Worm (Caenorhabditis elegans) whole organism, late embryonic: ENCODE measurements around the gene ciao-2B.

ENCODE experiments used
- ama-1 ChIP-seq: fragments of 150-350 bp; optimal IDR thresholded peaks from 2 replicates; lab custom pipeline; 2014
- ceh-14 ChIP-seq: sonication (generic microtip); optimal IDR thresholded peaks from 2 replicates; lab custom pipeline; 2016; ENCODE audit warnings: missing genotype, missing genetic modification characterization, missing compliant biosample characterization
- ceh-18 ChIP-seq: sonication (generic microtip); optimal IDR thresholded peaks from 2 replicates; lab custom pipeline; 2016; ENCODE audit warnings: missing genetic modification characterization, missing compliant biosample characterization
- ceh-6 ChIP-seq: fragments of 200-800 bp; sonication (Bioruptor generic); optimal IDR thresholded peaks from 2 replicates; lab custom pipeline; 2018; ENCODE audit warnings: mild to moderate bottlenecking, missing genetic modification characterization, missing compliant biosample characterization
- hlh-6 ChIP-seq: sonication (generic microtip); optimal IDR thresholded peaks from 2 replicates; lab custom pipeline; 2016; ENCODE audit warnings: missing genotype, missing genetic modification characterization, missing compliant biosample characterization
- lim-6 ChIP-seq: sonication (generic microtip); optimal IDR thresholded peaks from 2 replicates; lab custom pipeline; 2016; ENCODE audit warnings: missing genetic modification characterization, missing compliant biosample characterization
- nhr-11 ChIP-seq: fragments of 150-350 bp; optimal IDR thresholded peaks from 2 replicates; lab custom pipeline; 2014; ENCODE audit warnings: missing biosample characterization, missing genetic modification characterization
- npax-4 ChIP-seq: sonication (generic microtip); optimal IDR thresholded peaks from 2 replicates; lab custom pipeline; 2016; ENCODE audit warnings: missing genetic modification characterization, missing compliant biosample characterization
- pag-3 ChIP-seq: sonication (generic microtip); optimal IDR thresholded peaks from 2 replicates; lab custom pipeline; 2016; ENCODE audit warnings: missing compliant biosample characterization, missing genetic modification characterization, borderline replicate concordance
- pros-1 ChIP-seq: fragments of 150-350 bp; optimal IDR thresholded peaks from 2 replicates; lab custom pipeline; 2014; ENCODE audit warnings: missing biosample characterization, missing genetic modification reagents, missing genetic modification characterization
- tbx-2 ChIP-seq: sonication (generic microtip); optimal IDR thresholded peaks from 2 replicates; lab custom pipeline; 2016; ENCODE audit warnings: missing genetic modification characterization, missing compliant biosample characterization
- unc-55 ChIP-seq: sonication (generic microtip); optimal IDR thresholded peaks from 2 replicates; lab custom pipeline; 2017; ENCODE audit warnings: missing biosample characterization, missing genetic modification reagents, missing genetic modification characterization
- ztf-16 ChIP-seq: sonication (generic microtip); optimal IDR thresholded peaks from 2 replicates; lab custom pipeline; 2017; ENCODE audit warnings: missing genetic modification characterization, missing compliant biosample characterization

DNA sequence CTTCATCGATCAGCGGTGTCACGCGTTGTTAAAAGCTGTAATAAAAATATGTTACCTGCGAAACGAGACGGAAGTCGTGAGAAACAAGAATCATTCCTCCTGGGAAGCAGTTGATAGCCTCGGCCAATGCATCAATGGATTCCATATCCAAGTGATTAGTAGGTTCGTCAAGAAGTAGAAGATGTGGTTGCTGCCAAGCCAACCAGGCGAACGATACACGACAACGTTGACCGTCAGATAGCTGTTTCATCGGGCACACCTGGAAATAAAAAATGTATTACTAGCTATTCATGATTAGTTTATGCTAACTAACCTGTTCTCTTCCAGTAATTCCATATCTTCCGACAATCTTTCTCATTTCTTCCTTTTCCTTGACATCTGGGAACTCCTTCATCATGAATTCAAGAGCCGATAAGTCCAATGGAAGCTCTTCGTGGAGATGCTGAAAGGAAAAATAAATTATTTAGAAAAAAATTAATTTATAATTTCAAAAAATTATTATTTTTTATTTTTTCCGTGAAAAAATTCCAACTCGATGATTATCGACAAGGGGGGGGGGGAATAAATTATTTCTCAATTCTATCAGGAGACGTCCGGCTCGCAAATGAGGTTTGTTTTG lies 19.7 kb upstream of the ciao-2B start, which contains the start of gene tag-164:
- TF ChIP-seq lim-6 (tag; lab: Kevin White, UChicago): no peak
- no peak for TF ChIP-seq ceh-14 (tag; lab: Kevin White, UChicago)
- no peak for TF ChIP-seq tbx-2 (tag; lab: Kevin White, UChicago)
- TF ChIP-seq pros-1 (tag; lab: Kevin White, UChicago): no peak
- no peak for TF ChIP-seq hlh-6 (tag; lab: Kevin White, UChicago)
- TF ChIP-seq ceh-18: no peak
- TF ChIP-seq ceh-6 (GFP tag; lab: Kevin White, UChicago): no peak
- TF ChIP-seq ama-1 (lab: Kevin White, UChicago): no peak
- no peak for TF ChIP-seq unc-55 (GFP tag; lab: Kevin White, UChicago)
- TF ChIP-seq npax-4 (tag; lab: Kevin White, UChicago): no peak
- TF ChIP-seq nhr-11: no peak
- no peak for TF ChIP-seq pag-3 (tag; lab: Kevin White, UChicago)
- TF ChIP-seq ztf-16: no peak
